Worm (Caenorhabditis elegans): ENCODE data around the gene ufd-1.

DNA sequence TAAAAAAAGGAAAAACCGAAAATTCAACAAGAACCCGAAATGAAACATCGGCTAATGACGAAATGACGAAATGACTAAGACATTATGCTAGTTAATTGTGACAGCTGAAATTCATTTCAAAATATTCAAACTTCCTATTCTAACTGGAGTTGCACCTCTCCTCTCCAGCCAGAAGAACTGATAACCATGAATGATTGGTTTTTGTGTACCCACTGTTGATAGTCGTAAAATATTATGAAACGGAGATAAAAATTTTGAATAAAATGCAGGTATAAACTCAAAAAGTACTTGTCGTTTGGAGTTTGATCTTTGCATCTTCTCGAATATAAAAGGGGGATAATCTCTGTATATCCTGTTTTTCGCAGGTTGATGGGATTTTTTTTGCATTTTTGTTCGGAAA is 27.8 kb downstream of the ufd-1 start:
- TF ChIP-seq ztf-11 (tag; optimal IDR thresholded peaks at IDR 0.05) (no peak), ZK546.5 (tag; optimal IDR thresholded peaks at IDR 0.05) (no peak), lin-39 (tag; optimal IDR thresholded peaks at IDR 0.05) (no peak), lir-3 (tag; optimal IDR thresholded peaks at IDR 0.05) (no peak), nhr-11 (tag; optimal IDR thresholded peaks at IDR 0.05) (no peak), ces-1 (GFP tag; optimal IDR thresholded peaks at IDR 0.05) (no peak), fkh-10 (GFP tag; optimal IDR thresholded peaks at IDR 0.05) (no peak), lin-1 (GFP tag; IDR thresholded peaks at IDR 0.05) (no peak), Y5F2A.4 (GFP tag; optimal IDR thresholded peaks at IDR 0.05) (no peak)
